Fruit fly (Drosophila melanogaster) whole organism, prepupa: ENCODE results near the gene TotC.

ENCODE experiments used
- Blimp-1 ChIP-seq: fragments of 200-800 bp; sonication (Bioruptor generic); optimal IDR thresholded peaks from 3 replicates; lab custom pipeline; 2017; ENCODE audit warnings: missing biosample characterization, missing genetic modification characterization, mild to moderate bottlenecking, moderate library complexity, missing genetic modification reagents
- CG10631 ChIP-seq: fragments of 200-800 bp; sonication (Bioruptor generic); optimal IDR thresholded peaks from 2 replicates; lab custom pipeline; 2016; ENCODE audit warnings: missing biosample characterization, missing genetic modification characterization
- CG10669 ChIP-seq: fragments of 200-800 bp; sonication (Bioruptor generic); optimal IDR thresholded peaks from 3 replicates; lab custom pipeline; 2018; ENCODE audit warnings: missing biosample characterization, mild to moderate bottlenecking, missing genetic modification characterization, moderate library complexity
- CG11294 ChIP-seq: fragments of 200-800 bp; sonication (Bioruptor generic); IDR thresholded peaks from 2 replicates; pipeline ENCODE4 v1.3.6; 2022; ENCODE audit warnings: missing biosample characterization, missing genetic modification characterization
- CG11902 ChIP-seq: fragments of 200-800 bp; sonication (Bioruptor generic); optimal IDR thresholded peaks from 3 replicates; lab custom pipeline; 2016; ENCODE audit warnings: missing biosample characterization, missing genetic modification characterization
- CG15336 ChIP-seq: fragments of 200-800 bp; sonication (Bioruptor generic); IDR thresholded peaks from 2 replicates; pipeline ENCODE4 v1.3.6; 2022; ENCODE audit warnings: missing biosample characterization, missing genetic modification characterization
- CG1621 ChIP-seq: fragments of 200-800 bp; sonication (Bioruptor generic); optimal IDR thresholded peaks from 3 replicates; lab custom pipeline; 2018; ENCODE audit warnings: missing biosample characterization, mild to moderate bottlenecking, missing genetic modification characterization
- CG16779 ChIP-seq: fragments of 200-800 bp; sonication (Bioruptor generic); optimal IDR thresholded peaks from 3 replicates; lab custom pipeline; 2017; ENCODE audit warnings: missing biosample characterization, mild to moderate bottlenecking, missing genetic modification characterization
- CG3032 ChIP-seq: fragments of 200-800 bp; optimal IDR thresholded peaks from 2 replicates; lab custom pipeline; 2019; ENCODE audit warnings: missing biosample characterization, mild to moderate bottlenecking, missing genetic modification characterization, moderate library complexity
- CG31627 ChIP-seq: fragments of 200-800 bp; sonication (Bioruptor generic); optimal IDR thresholded peaks from 3 replicates; lab custom pipeline; 2016; ENCODE audit warnings: missing biosample characterization, missing genetic modification characterization
- CG32006 ChIP-seq: fragments of 200-800 bp; sonication (Bioruptor generic); optimal IDR thresholded peaks from 3 replicates; lab custom pipeline; 2017; ENCODE audit warnings: missing biosample characterization, mild to moderate bottlenecking, missing genetic modification characterization
- CG34406 ChIP-seq: fragments of 200-800 bp; sonication (Bioruptor generic); optimal IDR thresholded peaks from 3 replicates; lab custom pipeline; 2016; ENCODE audit warnings: missing biosample characterization, missing genetic modification characterization
- CG3919 ChIP-seq: fragments of 200-800 bp; sonication (Bioruptor generic); optimal IDR thresholded peaks from 3 replicates; lab custom pipeline; 2016; ENCODE audit warnings: missing biosample characterization, missing genetic modification characterization
- CG4318 ChIP-seq: fragments of 200-800 bp; sonication (Bioruptor generic); optimal IDR thresholded peaks from 3 replicates; lab custom pipeline; 2017; ENCODE audit warnings: missing biosample characterization, mild to moderate bottlenecking, missing genetic modification characterization
- CG6163 ChIP-seq: fragments of 200-800 bp; sonication (Bioruptor generic); IDR thresholded peaks from 3 replicates; pipeline ENCODE4 v1.3.6; 2022; ENCODE audit warnings: missing biosample characterization, missing genetic modification characterization
- CG6276 ChIP-seq: fragments of 200-800 bp; sonication (Bioruptor generic); optimal IDR thresholded peaks from 2 replicates; lab custom pipeline; 2017; ENCODE audit warnings: missing biosample characterization, mild to moderate bottlenecking, missing genetic modification characterization
- CG6792 ChIP-seq: fragments of 200-800 bp; sonication (Bioruptor generic); optimal IDR thresholded peaks from 3 replicates; lab custom pipeline; 2016; ENCODE audit warnings: missing biosample characterization, missing genetic modification characterization
- CG6808 ChIP-seq: fragments of 200-800 bp; sonication (Bioruptor generic); optimal IDR thresholded peaks from 3 replicates; lab custom pipeline; 2017; ENCODE audit warnings: missing biosample characterization, missing genetic modification characterization, mild to moderate bottlenecking, moderate library complexity, missing genetic modification reagents
- CG6854 ChIP-seq: fragments of 200-800 bp; sonication (Bioruptor generic); optimal IDR thresholded peaks from 2 replicates; lab custom pipeline; 2017; ENCODE audit warnings: missing biosample characterization, mild to moderate bottlenecking, missing genetic modification characterization
- CG7368 ChIP-seq: fragments of 200-800 bp; sonication (Bioruptor generic); optimal IDR thresholded peaks from 3 replicates; lab custom pipeline; 2016; ENCODE audit warnings: missing biosample characterization, missing genetic modification characterization
- CG8319 ChIP-seq: fragments of 200-800 bp; sonication (Bioruptor generic); optimal IDR thresholded peaks from 3 replicates; lab custom pipeline; 2016; ENCODE audit warnings: missing biosample characterization, missing genetic modification characterization
- CG8632 ChIP-seq: fragments of 200-800 bp; sonication (Bioruptor generic); optimal IDR thresholded peaks from 3 replicates; lab custom pipeline; 2016; ENCODE audit warnings: missing biosample characterization, missing genetic modification characterization
- CG9139 ChIP-seq: fragments of 200-800 bp; sonication (Bioruptor generic); optimal IDR thresholded peaks from 3 replicates; lab custom pipeline; 2017; ENCODE audit warnings: missing biosample characterization, mild to moderate bottlenecking, missing genetic modification characterization
- Eip75B ChIP-seq: fragments of 200-800 bp; sonication (Bioruptor generic); optimal IDR thresholded peaks from 3 replicates; lab custom pipeline; 2016; ENCODE audit warnings: missing biosample characterization, missing genetic modification characterization
- Eip78C ChIP-seq: fragments of 200-800 bp; sonication (Bioruptor generic); peaks from one replicate; lab custom pipeline; 2016; ENCODE audit warnings: missing biosample characterization, missing genetic modification characterization
- Eip93F ChIP-seq: fragments of 200-800 bp; sonication (Bioruptor generic); optimal IDR thresholded peaks from 2 replicates; lab custom pipeline; 2016; ENCODE audit warnings: missing biosample characterization, mild to moderate bottlenecking, missing genetic modification characterization
- Ets21C ChIP-seq: fragments of 200-800 bp; sonication (Bioruptor generic); optimal IDR thresholded peaks from 3 replicates; lab custom pipeline; 2016; ENCODE audit warnings: missing biosample characterization, missing genetic modification characterization
- Ets96B ChIP-seq: fragments of 200-800 bp; optimal IDR thresholded peaks from 2 replicates; lab custom pipeline; 2019; ENCODE audit warnings: missing biosample characterization, mild to moderate bottlenecking, missing genetic modification characterization, moderate library complexity
- Gug ChIP-seq: fragments of 200-800 bp; sonication (Bioruptor generic); IDR thresholded peaks from 2 replicates; pipeline ENCODE4 v1.3.6; 2022; ENCODE audit warnings: missing biosample characterization, missing genetic modification characterization
- Hr38 ChIP-seq: sonication (Bioruptor generic); optimal IDR thresholded peaks from 2 replicates; lab custom pipeline; 2016; ENCODE audit warnings: missing biosample characterization, missing genetic modification characterization
- Hr39 ChIP-seq: fragments of 200-800 bp; sonication (Bioruptor generic); optimal IDR thresholded peaks from 2 replicates; lab custom pipeline; 2016; ENCODE audit warnings: missing biosample characterization, missing genetic modification characterization
- Hr4 ChIP-seq: fragments of 200-800 bp; sonication (Bioruptor generic); optimal IDR thresholded peaks from 3 replicates; lab custom pipeline; 2016; ENCODE audit warnings: missing biosample characterization, missing genetic modification characterization
- Lpt ChIP-seq: fragments of 200-800 bp; sonication (Bioruptor generic); optimal IDR thresholded peaks from 3 replicates; lab custom pipeline; 2016; ENCODE audit warnings: missing biosample characterization, missing genetic modification characterization
- Met ChIP-seq: fragments of 200-800 bp; sonication (Bioruptor generic); optimal IDR thresholded peaks from 3 replicates; lab custom pipeline; 2016; ENCODE audit warnings: missing biosample characterization, missing genetic modification characterization
- OdsH ChIP-seq: fragments of 200-800 bp; sonication (Bioruptor generic); optimal IDR thresholded peaks from 3 replicates; lab custom pipeline; 2016; ENCODE audit warnings: missing biosample characterization, missing genetic modification characterization
- Smox ChIP-seq: fragments of 200-800 bp; sonication (Bioruptor generic); optimal IDR thresholded peaks from 3 replicates; lab custom pipeline; 2016; ENCODE audit warnings: missing biosample characterization, missing genetic modification characterization
- Sox102F ChIP-seq: fragments of 200-800 bp; sonication (Bioruptor generic); optimal IDR thresholded peaks from 2 replicates; lab custom pipeline; 2016; ENCODE audit warnings: missing biosample characterization, mild to moderate bottlenecking, missing genetic modification characterization
- Sox14 ChIP-seq: fragments of 200-800 bp; sonication (Bioruptor generic); optimal IDR thresholded peaks from 3 replicates; lab custom pipeline; 2016; ENCODE audit warnings: missing biosample characterization, missing genetic modification characterization
- Sox15 ChIP-seq: fragments of 200-800 bp; sonication (Bioruptor generic); optimal IDR thresholded peaks from 3 replicates; lab custom pipeline; 2016; ENCODE audit warnings: missing biosample characterization, missing genetic modification characterization
- acj6 ChIP-seq: fragments of 200-800 bp; sonication (Bioruptor generic); optimal IDR thresholded peaks from 3 replicates; lab custom pipeline; 2016; ENCODE audit warnings: missing biosample characterization, missing genetic modification characterization
- eg ChIP-seq: fragments of 200-800 bp; sonication (Bioruptor generic); IDR thresholded peaks from 3 replicates; pipeline ENCODE4 v1.3.6; 2022; ENCODE audit warnings: missing biosample characterization, missing genetic modification characterization
- fd59A ChIP-seq: fragments of 200-800 bp; sonication (Bioruptor generic); optimal IDR thresholded peaks from 2 replicates; lab custom pipeline; 2017; ENCODE audit warnings: missing biosample characterization, mild to moderate bottlenecking, missing genetic modification characterization, missing genetic modification reagents
- fd85E ChIP-seq: fragments of 200-800 bp; sonication (Bioruptor generic); optimal IDR thresholded peaks from 3 replicates; lab custom pipeline; 2016; ENCODE audit warnings: missing biosample characterization, missing genetic modification characterization
- fkh ChIP-seq: fragments of 200-800 bp; sonication (Bioruptor generic); optimal IDR thresholded peaks from 3 replicates; lab custom pipeline; 2017; ENCODE audit warnings: missing biosample characterization, mild to moderate bottlenecking, missing genetic modification characterization, moderate library complexity
- lz ChIP-seq: fragments of 200-800 bp; sonication (Bioruptor generic); optimal IDR thresholded peaks from 3 replicates; lab custom pipeline; 2016; ENCODE audit warnings: missing biosample characterization, missing genetic modification characterization
- net ChIP-seq: fragments of 200-800 bp; sonication (Bioruptor generic); optimal IDR thresholded peaks from 3 replicates; lab custom pipeline; 2016; ENCODE audit warnings: missing biosample characterization, missing genetic modification characterization
- pdm3 ChIP-seq: fragments of 200-800 bp; sonication (Bioruptor generic); optimal IDR thresholded peaks from 3 replicates; lab custom pipeline; 2016; ENCODE audit warnings: missing biosample characterization, missing genetic modification characterization
- salr ChIP-seq, 2 experiments: fragments of 200-800 bp; sonication (Bioruptor generic); optimal IDR thresholded peaks; 3 replicates each; lab custom pipeline; 2016 to 2018; ENCODE audit warnings: missing biosample characterization in 2 of 2, missing genetic modification characterization in 2 of 2, mild to moderate bottlenecking in 1 of 2
- spab ChIP-seq: fragments of 200-800 bp; sonication (Bioruptor generic); optimal IDR thresholded peaks from 2 replicates; lab custom pipeline; 2017; ENCODE audit warnings: missing biosample characterization, mild to moderate bottlenecking, missing genetic modification characterization, missing genetic modification reagents
- svp ChIP-seq: fragments of 200-800 bp; sonication (Bioruptor generic); peaks from one replicate; lab custom pipeline; 2016; ENCODE audit warnings: missing biosample characterization, missing genetic modification characterization
- topi ChIP-seq: fragments of 200-800 bp; sonication (Bioruptor generic); optimal IDR thresholded peaks from 3 replicates; lab custom pipeline; 2016; ENCODE audit warnings: missing biosample characterization, missing genetic modification characterization
- vri ChIP-seq: fragments of 200-800 bp; sonication (Bioruptor generic); optimal IDR thresholded peaks from 3 replicates; lab custom pipeline; 2016; ENCODE audit warnings: missing biosample characterization, mild to moderate bottlenecking, missing genetic modification characterization

TotC gene

dm6 chr3R:20829416-20830131 lies 43.2 kb upstream of the TotC start:
- no peak for TF ChIP-seq CG6854 (GFP tag; lab: Kevin White, UChicago)
- peak; percentile 3 for TF ChIP-seq Blimp-1 (GFP tag; lab: Kevin White, UChicago)
- no peak for TF ChIP-seq CG11294 (GFP tag; lab: Robert Waterston, UW)
- no peak for TF ChIP-seq net (GFP tag; lab: Kevin White, UChicago)
- TF ChIP-seq Sox102F: no peak
- no peak for TF ChIP-seq Ets21C (GFP tag; lab: Kevin White, UChicago)
- TF ChIP-seq Hr4 (GFP tag; lab: Kevin White, UChicago): no peak
- no peak for TF ChIP-seq Gug (GFP tag; lab: Robert Waterston, UW)
- TF ChIP-seq CG6808 (GFP tag; lab: Kevin White, UChicago): no peak
- TF ChIP-seq spab (GFP tag; lab: Kevin White, UChicago): no peak
- TF ChIP-seq Ets96B (tag; lab: Kevin White, UChicago): no peak
- peak; percentile 80 for TF ChIP-seq fkh
- no peak for TF ChIP-seq CG10669
- no peak for TF ChIP-seq CG9139 (GFP tag; lab: Kevin White, UChicago)
- TF ChIP-seq acj6 (GFP tag; lab: Kevin White, UChicago): peak; percentile 16
- peak; percentile 44 for TF ChIP-seq CG10631 (GFP tag; lab: Kevin White, UChicago)
- peak; percentile 55 for TF ChIP-seq Eip78C
- TF ChIP-seq lz (GFP tag; lab: Kevin White, UChicago): no peak
- TF ChIP-seq Lpt (GFP tag; lab: Kevin White, UChicago): peak; percentile 14
- peak in 1 of 2 experiments; percentile 66 for TF ChIP-seq salr (GFP tag; optimal IDR thresholded peaks at IDR 0.05; lab: Kevin White, UChicago)
- TF ChIP-seq Eip75B (GFP tag; lab: Kevin White, UChicago): no peak
- TF ChIP-seq CG8319 (GFP tag; lab: Kevin White, UChicago): no peak
- no peak for TF ChIP-seq Eip93F (GFP tag; lab: Kevin White, UChicago)
- peak; percentile 5 for TF ChIP-seq Met
- TF ChIP-seq Hr38 (GFP tag; lab: Kevin White, UChicago): no peak
- TF ChIP-seq Hr39 (GFP tag; lab: Kevin White, UChicago): no peak
- peak; percentile 73 for TF ChIP-seq svp
- no peak for TF ChIP-seq CG11902 (GFP tag; lab: Kevin White, UChicago)
- no peak for TF ChIP-seq CG3919
- TF ChIP-seq Sox15: no peak
- peak; percentile 28 for TF ChIP-seq OdsH
- no peak for TF ChIP-seq pdm3 (GFP tag; lab: Kevin White, UChicago)
- TF ChIP-seq eg (GFP tag; lab: Robert Waterston, UW): peak; percentile 38; the same call in 1 of the 3 replicates
- no peak for TF ChIP-seq CG6792 (GFP tag; lab: Kevin White, UChicago)
- peak; percentile 29 for TF ChIP-seq CG6276 (GFP tag; lab: Kevin White, UChicago)
- peak; percentile 9 for TF ChIP-seq CG1621
- TF ChIP-seq CG32006 (GFP tag; lab: Kevin White, UChicago): peak; percentile 69
- no peak for TF ChIP-seq CG4318 (GFP tag; lab: Kevin White, UChicago)
- peak; percentile 15 for TF ChIP-seq Sox14
- TF ChIP-seq fd59A (GFP tag; lab: Kevin White, UChicago): no peak
- TF ChIP-seq CG3032 (tag; lab: Kevin White, UChicago): no peak
- TF ChIP-seq CG15336 (GFP tag; lab: Robert Waterston, UW): no peak
- no peak for TF ChIP-seq Smox (GFP tag; lab: Kevin White, UChicago)
- no peak for TF ChIP-seq CG16779 (tag; lab: Kevin White, UChicago)
- no peak for TF ChIP-seq fd85E
- no peak for TF ChIP-seq topi (GFP tag; lab: Kevin White, UChicago)
- peak; percentile 86 for TF ChIP-seq vri
- no peak for TF ChIP-seq CG31627
- no peak for TF ChIP-seq CG6163 (GFP tag; lab: Robert Waterston, UW)
- peak; percentile 15 for TF ChIP-seq CG34406 (GFP tag; lab: Kevin White, UChicago)
- no peak for TF ChIP-seq CG7368 (GFP tag; lab: Kevin White, UChicago)
- peak; percentile 38 for TF ChIP-seq CG8632 (GFP tag; lab: Kevin White, UChicago)
